Worm (Caenorhabditis elegans) whole organism, early embryonic: ENCODE results near the gene nrsn-1.

Experiments
- B0310.2 ChIP-seq: sonication (generic microtip); optimal IDR thresholded peaks from 2 replicates; lab custom pipeline; 2016; ENCODE audit warnings: mild to moderate bottlenecking, missing genetic modification characterization, missing compliant biosample characterization
- F13C5.2 ChIP-seq: sonication (generic microtip); optimal IDR thresholded peaks from 2 replicates; lab custom pipeline; 2017; ENCODE audit warnings: mild to moderate bottlenecking, missing genetic modification characterization, inconsistent platforms, missing compliant biosample characterization
- aly-1 ChIP-seq: sonication (generic microtip); optimal IDR thresholded peaks from 2 replicates; lab custom pipeline; 2016; ENCODE audit warnings: missing genetic modification characterization, missing compliant biosample characterization
- ama-1 ChIP-seq: fragments of 150-350 bp; optimal IDR thresholded peaks from 2 replicates; lab custom pipeline; 2014
- ceh-13 ChIP-seq: fragments of 200-800 bp; sonication (Bioruptor generic); optimal IDR thresholded peaks from 2 replicates; lab custom pipeline; 2018; ENCODE audit warnings: mild to moderate bottlenecking, missing genetic modification characterization, missing compliant biosample characterization
- ceh-36 ChIP-seq: sonication (generic microtip); optimal IDR thresholded peaks from 2 replicates; lab custom pipeline; 2016; ENCODE audit warnings: missing genetic modification characterization, inconsistent platforms, missing compliant biosample characterization
- ets-7 ChIP-seq: sonication (generic microtip); optimal IDR thresholded peaks from 2 replicates; lab custom pipeline; 2016; ENCODE audit warnings: missing genotype, missing genetic modification characterization, missing compliant biosample characterization
- flt-1 ChIP-seq: fragments of 200-800 bp; sonication (Bioruptor generic); IDR thresholded peaks from 2 replicates; pipeline ENCODE4 v1.3.6; 2022; ENCODE audit warnings: missing genetic modification characterization, missing compliant biosample characterization
- hmbx-1 ChIP-seq: sonication (generic microtip); optimal IDR thresholded peaks from 2 replicates; lab custom pipeline; 2016; ENCODE audit warnings: mild to moderate bottlenecking, missing genetic modification characterization, missing compliant biosample characterization
- hmg-4 ChIP-seq: fragments of 200-800 bp; sonication (Bioruptor generic); optimal IDR thresholded peaks from 2 replicates; lab custom pipeline; 2018; ENCODE audit warnings: mild to moderate bottlenecking, missing genetic modification characterization, missing compliant biosample characterization
- hnd-1 ChIP-seq: sonication (generic microtip); optimal IDR thresholded peaks from 2 replicates; lab custom pipeline; 2016; ENCODE audit warnings: missing genetic modification characterization, missing compliant biosample characterization
- pes-1 ChIP-seq: fragments of 200-800 bp; sonication (Bioruptor generic); IDR thresholded peaks from 2 replicates; pipeline ENCODE4 v1.3.6; 2022; ENCODE audit warnings: missing genetic modification reagents, missing genetic modification characterization, missing compliant biosample characterization
- scrt-1 ChIP-seq: fragments of 200-800 bp; sonication (Bioruptor generic); IDR thresholded peaks from 2 replicates; pipeline ENCODE4 v1.3.6; 2022; ENCODE audit warnings: missing genetic modification characterization, missing compliant biosample characterization
- sea-1 ChIP-seq: fragments of 200-800 bp; sonication (Bioruptor generic); conservative IDR thresholded peaks from 2 replicates; pipeline ENCODE4 v1.3.6; 2022; ENCODE audit warnings: missing genetic modification characterization, missing compliant biosample characterization
- tbx-11 ChIP-seq: fragments of 200-800 bp; sonication (Bioruptor generic); IDR thresholded peaks from 2 replicates; pipeline ENCODE4 v1.3.6; 2022; ENCODE audit warnings: missing genetic modification characterization, missing compliant biosample characterization
- tbx-37 ChIP-seq: fragments of 200-800 bp; sonication (Bioruptor generic); conservative IDR thresholded peaks from 2 replicates; pipeline ENCODE4 v1.3.6; 2022; ENCODE audit warnings: missing genetic modification reagents, missing genetic modification characterization, missing compliant biosample characterization
- tra-4 ChIP-seq: sonication (generic microtip); optimal IDR thresholded peaks from 2 replicates; lab custom pipeline; 2017; ENCODE audit warnings: missing genetic modification characterization, missing compliant biosample characterization

Gene nrsn-1

DNA sequence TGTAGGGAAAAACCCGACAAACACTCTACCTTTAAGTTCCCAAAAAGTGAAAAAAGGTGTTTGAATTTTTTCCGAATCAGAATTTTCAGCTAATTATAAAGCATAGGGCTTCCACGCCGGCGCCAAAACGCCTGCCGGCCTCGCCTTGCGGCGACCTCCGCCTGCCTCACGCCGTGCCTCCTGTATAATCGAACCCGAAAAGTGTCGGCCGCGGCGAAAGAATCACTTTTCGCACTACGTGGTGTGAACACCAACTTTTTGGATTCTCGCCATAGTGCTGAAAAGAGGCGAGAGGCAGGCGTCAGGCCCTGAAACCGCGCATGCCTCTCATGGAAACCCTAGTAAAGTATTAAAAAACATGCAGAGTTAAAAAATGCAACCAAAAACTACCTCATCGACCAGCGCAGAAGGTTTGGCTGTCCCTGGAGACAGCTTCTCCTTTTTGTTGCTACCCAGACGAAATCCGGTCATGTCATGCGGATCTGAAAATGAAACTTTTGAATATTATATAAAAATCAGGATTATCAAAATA, at the start of gene nrsn-1:
TSS of gene nrsn-1 (minus strand) at position 482 of the 532 bp plus-strand sequence.
- TF ChIP-seq ets-7 (tag; lab: Kevin White, UChicago), result no peak
- no peak for TF ChIP-seq scrt-1

DNA sequence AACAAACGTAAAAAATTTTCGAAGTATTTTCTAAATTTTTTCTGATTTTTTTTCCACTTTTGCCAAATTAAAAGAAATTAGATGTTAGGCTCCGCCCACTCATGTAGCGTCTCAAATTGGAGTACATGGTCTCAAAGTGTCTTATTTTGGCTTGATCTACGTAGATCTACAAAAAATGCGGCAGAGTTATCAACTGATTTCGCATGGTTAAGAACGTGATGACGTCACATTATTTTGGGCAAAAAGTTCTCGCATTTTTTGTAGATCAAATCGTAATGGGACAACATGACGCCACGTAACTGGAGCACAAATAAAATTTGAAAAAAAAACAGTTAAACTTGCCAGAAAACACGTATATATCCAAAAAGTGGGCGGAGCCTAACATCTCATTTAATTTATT, 46.1 kb upstream of the nrsn-1 start:
- no peak for TF ChIP-seq tbx-37
- no peak for TF ChIP-seq sea-1
- TF ChIP-seq pes-1, result no peak
- no peak for TF ChIP-seq ceh-13 (GFP tag; lab: Kevin White, UChicago)
- TF ChIP-seq tbx-11 (GFP tag; lab: Robert Waterston, UW), result no peak
- no peak for TF ChIP-seq tra-4 (tag; lab: Kevin White, UChicago)
- TF ChIP-seq hnd-1 (tag; lab: Kevin White, UChicago), result no peak
- no peak for TF ChIP-seq hmg-4 (GFP tag; lab: Kevin White, UChicago)
- TF ChIP-seq aly-1, result no peak
- no peak for TF ChIP-seq ets-7 (tag; lab: Kevin White, UChicago)
- no peak for TF ChIP-seq flt-1 (GFP tag; lab: Robert Waterston, UW)
- TF ChIP-seq B0310.2 (tag; lab: Kevin White, UChicago), result no peak
- TF ChIP-seq ama-1 (lab: Kevin White, UChicago), result no peak
- TF ChIP-seq F13C5.2, result no peak
- no peak for TF ChIP-seq ceh-36 (tag; lab: Kevin White, UChicago)
- no peak for TF ChIP-seq hmbx-1 (tag; lab: Kevin White, UChicago)
- no peak for TF ChIP-seq scrt-1

DNA sequence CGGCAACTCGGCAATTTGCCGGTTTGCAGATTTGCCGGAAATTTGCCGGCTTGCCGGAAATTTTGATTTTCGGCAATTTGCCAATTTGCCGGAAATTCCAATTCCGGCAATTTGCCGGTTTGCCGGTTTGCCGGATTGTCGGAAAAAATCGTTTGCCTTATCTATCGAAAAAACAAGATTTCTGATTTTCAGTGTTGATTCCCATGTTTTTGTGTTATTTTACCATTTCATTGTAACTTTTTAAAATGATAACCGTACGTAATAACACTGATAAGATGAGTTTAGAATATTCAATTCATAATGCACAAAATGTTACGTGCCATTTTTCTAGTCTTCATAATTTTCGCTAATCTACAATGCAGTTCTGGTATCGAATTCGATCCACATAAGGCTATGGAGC, 45.1 kb upstream of the nrsn-1 start, which contains the start of gene oac-55:
TSS of gene oac-55 (plus strand) at position 301 of the 400 bp plus-strand sequence.
- no peak for TF ChIP-seq F13C5.2
- TF ChIP-seq scrt-1, result no peak
- no peak for TF ChIP-seq ama-1 (lab: Kevin White, UChicago)
- TF ChIP-seq ceh-13 (GFP tag; lab: Kevin White, UChicago), result no peak
- no peak for TF ChIP-seq aly-1
- TF ChIP-seq hnd-1 (tag; lab: Kevin White, UChicago), result no peak

ce11 chrV:3759419-3759915, 43.7 kb upstream of the nrsn-1 start, which contains the start of gene chk-1:
TSS of gene chk-1 (minus strand) at chrV:3759469.
- TF ChIP-seq F13C5.2 (peak; percentile 14), pes-1 (no peak)

DNA sequence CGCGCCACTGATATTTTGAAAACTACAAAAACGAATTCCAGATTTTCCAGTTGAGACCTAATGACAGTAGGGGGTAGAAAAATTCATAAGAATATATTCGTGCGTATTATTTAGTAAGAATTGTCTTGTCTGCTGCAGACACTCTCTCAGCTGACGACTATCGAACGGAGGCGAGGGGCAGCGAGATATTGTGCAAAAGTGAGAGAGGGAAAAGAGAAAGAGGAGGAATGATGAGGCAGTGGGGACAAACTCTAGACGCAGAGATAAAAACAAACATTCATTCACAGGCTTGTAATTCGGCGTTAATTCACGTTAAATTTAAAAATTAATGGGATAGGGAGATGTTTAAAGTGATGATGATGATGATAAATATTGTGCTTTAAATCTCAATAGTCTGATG, 41.1 kb upstream of the nrsn-1 start, which contains the start of gene gid-7:
TSS of gene gid-7 (minus strand) at position 188 of the 400 bp plus-strand sequence.
- TF ChIP-seq tbx-11 (GFP tag; lab: Robert Waterston, UW), result no peak
- TF ChIP-seq ets-7 (tag; lab: Kevin White, UChicago), result no peak
- no peak for TF ChIP-seq sea-1
- TF ChIP-seq pes-1, result no peak
- TF ChIP-seq scrt-1, result no peak
- no peak for TF ChIP-seq tbx-37

DNA sequence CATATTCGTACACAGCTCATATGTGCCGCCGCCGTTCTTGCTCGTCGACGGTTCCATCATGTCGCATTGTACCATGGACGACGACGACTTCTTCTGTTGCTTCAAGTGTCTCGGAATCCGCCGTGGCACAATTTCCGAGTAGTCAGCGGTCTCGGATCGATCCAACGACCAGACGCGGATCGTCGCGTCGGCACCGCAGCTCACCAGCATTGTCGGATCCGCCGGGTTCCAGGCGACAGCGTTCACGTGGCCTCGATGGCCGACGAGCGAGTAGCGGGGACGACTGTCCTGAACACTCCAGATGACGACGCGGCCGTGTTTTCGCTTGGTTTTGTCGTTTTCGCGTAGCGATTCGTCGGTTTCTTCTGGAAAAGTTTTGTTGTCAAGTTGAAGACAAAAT, 34.6 kb upstream of the nrsn-1 start:
- no peak for TF ChIP-seq aly-1
- TF ChIP-seq tra-4 (tag; lab: Kevin White, UChicago), result no peak
- no peak for TF ChIP-seq ets-7 (tag; lab: Kevin White, UChicago)
- no peak for TF ChIP-seq hnd-1 (tag; lab: Kevin White, UChicago)
- no peak for TF ChIP-seq pes-1
- no peak for TF ChIP-seq B0310.2 (tag; lab: Kevin White, UChicago)
- TF ChIP-seq tbx-11 (GFP tag; lab: Robert Waterston, UW), result no peak
- no peak for TF ChIP-seq scrt-1
- TF ChIP-seq hmbx-1 (tag; lab: Kevin White, UChicago), result no peak
- TF ChIP-seq ceh-36 (tag; lab: Kevin White, UChicago), result no peak

DNA sequence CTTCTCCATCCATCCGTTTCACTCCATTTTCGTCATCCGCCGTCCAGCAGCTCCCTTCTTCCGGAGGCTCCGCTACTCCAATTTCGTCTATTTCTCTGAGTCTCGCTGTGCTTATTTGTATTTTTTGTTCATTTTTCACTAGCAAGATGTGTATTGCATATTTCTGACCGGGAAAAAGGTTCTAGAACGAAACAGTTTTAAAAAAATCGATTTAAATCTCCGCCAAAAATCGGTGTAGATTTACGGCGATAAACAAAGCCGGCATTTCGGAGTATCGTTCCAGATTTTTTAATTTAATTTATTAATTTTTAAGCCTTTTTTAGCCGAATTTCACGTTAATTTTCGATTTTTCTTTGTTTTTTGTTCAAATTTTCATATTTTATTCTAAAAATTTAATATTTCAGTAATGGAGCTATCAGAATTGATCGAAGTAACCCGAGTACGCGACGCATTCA, 27.4 kb upstream of the nrsn-1 start, which contains the start of gene mtm-9:
TSS of gene mtm-9 (plus strand) at position 405 of the 455 bp plus-strand sequence.
- TF ChIP-seq ama-1 (lab: Kevin White, UChicago) (no peak), tra-4 (tag; lab: Kevin White, UChicago) (no peak), hnd-1 (tag; lab: Kevin White, UChicago) (no peak), hmbx-1 (tag; lab: Kevin White, UChicago) (no peak), ets-7 (tag; lab: Kevin White, UChicago) (no peak), aly-1 (no peak), B0310.2 (tag; lab: Kevin White, UChicago) (no peak), F13C5.2 (no peak), pes-1 (no peak), tbx-11 (GFP tag; lab: Robert Waterston, UW) (no peak), scrt-1 (no peak), sea-1 (no peak), flt-1 (GFP tag; lab: Robert Waterston, UW) (no peak), tbx-37 (no peak), hmg-4 (GFP tag; lab: Kevin White, UChicago) (no peak), ceh-36 (tag; lab: Kevin White, UChicago) (no peak), ceh-13 (GFP tag; lab: Kevin White, UChicago) (no peak)

ce11 chrV:3739302-3739701, 23.5 kb upstream of the nrsn-1 start, which contains the start of gene hpo-36:
TSS of gene hpo-36 (minus strand) at chrV:3739402.
- TF ChIP-seq tbx-37, result no peak
- no peak for TF ChIP-seq ets-7 (tag; lab: Kevin White, UChicago)
- no peak for TF ChIP-seq hnd-1 (tag; lab: Kevin White, UChicago)
- no peak for TF ChIP-seq pes-1
- TF ChIP-seq scrt-1, result no peak
- no peak for TF ChIP-seq tbx-11 (GFP tag; lab: Robert Waterston, UW)
- no peak for TF ChIP-seq F13C5.2
- TF ChIP-seq ceh-13 (GFP tag; lab: Kevin White, UChicago), result no peak
- no peak for TF ChIP-seq hmbx-1 (tag; lab: Kevin White, UChicago)
- TF ChIP-seq flt-1 (GFP tag; lab: Robert Waterston, UW), result no peak
- TF ChIP-seq aly-1, result no peak
- no peak for TF ChIP-seq B0310.2 (tag; lab: Kevin White, UChicago)
